Worm (Caenorhabditis elegans): ENCODE measurements around the gene spp-29.

DNA sequence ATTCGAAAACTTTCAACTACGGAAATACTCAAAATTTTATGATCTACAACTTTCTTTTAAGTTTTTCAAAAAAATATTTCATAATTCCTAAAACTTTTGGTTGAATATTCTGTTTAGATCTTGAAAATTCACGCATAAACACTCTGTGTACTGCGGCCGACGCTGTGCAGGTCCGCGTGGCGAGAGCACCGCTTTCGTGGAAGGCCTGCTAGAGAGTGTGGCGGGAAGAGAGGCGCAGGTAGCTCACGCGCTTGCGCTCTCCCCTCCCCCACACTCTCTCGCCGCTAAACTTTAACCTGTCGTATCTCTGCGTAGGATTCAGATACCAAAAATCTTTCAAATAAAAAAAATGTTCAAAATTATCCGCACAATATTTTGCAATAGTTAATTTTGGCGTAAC lies 13.4 kb downstream of the spp-29 start:
- TF ChIP-seq nhr-11 (tag; optimal IDR thresholded peaks at IDR 0.05), result no peak
- no peak for TF ChIP-seq snpc-4 (tag; optimal IDR thresholded peaks at IDR 0.05)
- no peak for TF ChIP-seq elt-2 (tag; optimal IDR thresholded peaks at IDR 0.05)
- TF ChIP-seq nhr-237 (tag; optimal IDR thresholded peaks at IDR 0.05), result no peak
- no peak for TF ChIP-seq ztf-4 (tag; optimal IDR thresholded peaks at IDR 0.05)
- no peak for TF ChIP-seq nhr-12 (tag; optimal IDR thresholded peaks at IDR 0.05)
- TF ChIP-seq ztf-11 (tag; optimal IDR thresholded peaks at IDR 0.05), result no peak
- TF ChIP-seq nhr-67 (tag; optimal IDR thresholded peaks at IDR 0.05), result no peak
- TF ChIP-seq nhr-77 (tag; optimal IDR thresholded peaks at IDR 0.05), result no peak
- no peak for TF ChIP-seq aly-2 (tag; optimal IDR thresholded peaks at IDR 0.05)
